Worm (Caenorhabditis elegans): ENCODE data around the gene T02E9.5.

T02E9.5 gene

DNA sequence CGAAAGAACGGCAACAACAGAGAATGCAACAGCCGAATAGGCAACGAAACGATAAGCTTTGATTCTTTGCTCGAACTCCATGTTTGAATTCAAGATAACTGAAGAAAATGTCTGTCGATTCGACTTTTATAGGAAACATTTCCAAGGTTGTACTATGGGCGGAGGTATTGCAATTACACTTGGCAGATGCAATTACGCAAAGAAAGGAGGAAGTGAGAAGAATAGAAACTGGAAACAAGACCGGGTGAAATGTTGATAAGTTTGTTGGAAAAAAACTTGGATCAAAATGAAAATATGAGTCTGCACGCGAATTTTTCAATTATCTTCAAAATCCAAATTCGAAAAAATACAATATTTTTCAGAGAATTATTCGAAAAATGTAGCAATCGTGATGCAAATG, 47.7 kb downstream of the T02E9.5 start, which contains the start of gene col-155:
Gene col-155, minus strand, starts transcription at position 101 of the 400 bp plus-strand sequence.
- TF ChIP-seq him-1 (tag; optimal IDR thresholded peaks at IDR 0.05), result no peak
- TF ChIP-seq dao-5 (tag; optimal IDR thresholded peaks at IDR 0.05), result no peak
- no peak for TF ChIP-seq W03F9.2 (tag; optimal IDR thresholded peaks at IDR 0.05)

DNA sequence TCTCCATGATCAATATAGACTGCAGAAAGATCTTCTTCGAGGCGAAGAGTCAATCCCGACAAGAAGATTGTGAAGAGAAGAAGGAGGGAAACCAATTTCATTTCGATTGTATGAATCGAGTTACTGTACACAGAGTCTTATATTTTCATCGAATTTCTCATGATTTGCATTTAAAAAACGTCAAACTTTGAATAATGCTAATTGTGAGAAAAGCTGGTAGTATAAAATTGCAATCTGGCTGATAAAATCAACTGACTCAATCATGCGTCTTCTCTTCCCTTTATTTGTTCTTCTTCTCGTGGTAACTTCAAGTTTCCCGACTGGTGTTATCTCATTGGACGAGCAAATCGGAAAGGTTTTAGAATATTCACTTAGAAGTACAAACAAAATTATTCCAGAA, 48.4 kb downstream of the T02E9.5 start, which contains the start of the genes K03B8.11 and K03B8.14:
Gene K03B8.11, minus strand, starts transcription at position 101 of the 400 bp plus-strand sequence.
Gene K03B8.14, plus strand, starts transcription at position 110 of the 400 bp plus-strand sequence.
- no peak for TF ChIP-seq him-1 (tag; optimal IDR thresholded peaks at IDR 0.05)
- no peak for TF ChIP-seq W03F9.2 (tag; optimal IDR thresholded peaks at IDR 0.05)
- no peak for TF ChIP-seq dao-5 (tag; optimal IDR thresholded peaks at IDR 0.05)

DNA sequence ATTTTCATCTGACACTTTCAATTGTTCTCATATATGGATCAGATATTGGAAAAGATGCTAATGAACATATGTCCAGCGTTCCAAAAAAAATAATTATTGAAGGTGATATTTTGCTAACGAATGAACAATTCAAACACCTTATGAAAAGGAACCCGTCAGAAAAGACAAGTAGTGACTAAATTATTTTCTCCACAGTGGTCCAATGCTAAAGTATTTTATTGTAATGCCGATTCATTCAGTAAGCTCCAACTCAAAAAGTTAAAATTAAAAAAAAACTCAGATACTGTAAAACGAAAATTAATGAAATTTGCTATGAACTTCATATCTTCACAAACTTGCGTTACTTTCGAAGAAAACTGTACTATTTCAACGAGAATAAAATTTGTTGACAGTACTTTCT, 50.0 kb downstream of the T02E9.5 start, which contains the start of gene nas-16:
Gene nas-16, plus strand, starts transcription at position 301 of the 400 bp plus-strand sequence.
- TF ChIP-seq dao-5 (tag; optimal IDR thresholded peaks at IDR 0.05) (no peak), W03F9.2 (tag; optimal IDR thresholded peaks at IDR 0.05) (no peak), him-1 (tag; optimal IDR thresholded peaks at IDR 0.05) (no peak)

Measured in whole organism, L4/young adult.